Worm (Caenorhabditis elegans): Measurements from ENCODE around the gene ida-1.

ida-1 gene

DNA sequence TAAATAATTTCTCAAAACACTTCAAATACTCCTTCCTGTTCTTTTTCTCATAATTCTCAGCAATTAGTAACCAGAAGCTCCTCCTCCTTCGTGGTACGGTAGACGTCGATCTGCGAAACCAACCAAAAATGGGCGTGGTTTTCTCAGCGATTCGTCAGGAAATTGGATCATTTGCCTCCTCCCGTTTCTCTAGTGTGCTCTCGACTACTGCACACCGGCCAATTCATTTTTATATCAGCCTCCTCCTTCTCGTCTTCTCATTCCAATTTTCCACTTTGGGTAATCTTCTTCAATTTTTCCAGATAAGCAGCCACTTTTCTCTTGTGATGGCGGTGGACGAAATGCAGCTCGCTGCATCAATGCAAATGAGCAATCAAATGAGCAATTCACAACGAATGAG is 43.4 kb downstream of the ida-1 start, which contains the start of gene ceh-10:
Gene ceh-10, plus strand, starts transcription at position 301 of the 400 bp plus-strand sequence.
- no peak for TF ChIP-seq hnd-1 (tag; optimal IDR thresholded peaks at IDR 0.05)
- TF ChIP-seq aly-1 (tag; optimal IDR thresholded peaks at IDR 0.05): no peak
- TF ChIP-seq sea-1 (GFP tag; conservative IDR thresholded peaks at IDR 0.05): no peak
- no peak for TF ChIP-seq hmg-4 (GFP tag; optimal IDR thresholded peaks at IDR 0.05)
- TF ChIP-seq ceh-36 (tag; optimal IDR thresholded peaks at IDR 0.05): no peak
- no peak for TF ChIP-seq pes-1 (GFP tag; IDR thresholded peaks at IDR 0.05)

DNA sequence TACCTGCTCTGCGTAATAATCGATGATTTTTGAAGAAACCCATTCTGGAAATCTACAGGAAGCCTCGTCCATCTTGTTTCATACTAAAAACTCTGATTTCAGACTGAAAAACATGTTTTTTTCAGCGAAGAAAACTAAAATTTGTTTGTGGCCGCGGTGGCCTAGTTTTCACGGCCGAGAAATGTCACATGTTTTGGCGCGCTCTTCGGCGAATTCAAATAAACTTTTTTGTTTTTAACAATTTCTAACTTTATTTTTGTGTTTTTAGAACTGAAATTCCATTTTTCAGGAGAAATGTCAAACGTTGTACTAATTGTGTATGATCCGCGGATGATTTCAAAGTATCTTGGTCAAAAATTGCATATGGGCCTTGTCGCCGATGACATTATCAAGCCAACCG is 47.6 kb downstream of the ida-1 start, which contains the start of the genes polq-1 and him-10:
Gene polq-1, minus strand, starts transcription at position 190 of the 400 bp plus-strand sequence.
Gene him-10, plus strand, starts transcription at position 290 of the 400 bp plus-strand sequence.
- TF ChIP-seq ama-1 (optimal IDR thresholded peaks at IDR 0.05) (no peak), F13C5.2 (tag; optimal IDR thresholded peaks at IDR 0.05) (no peak), ceh-13 (GFP tag; optimal IDR thresholded peaks at IDR 0.05) (no peak), pes-1 (GFP tag; IDR thresholded peaks at IDR 0.05) (no peak), hnd-1 (tag; optimal IDR thresholded peaks at IDR 0.05) (no peak), sea-1 (GFP tag; conservative IDR thresholded peaks at IDR 0.05) (no peak), scrt-1 (GFP tag; IDR thresholded peaks at IDR 0.05) (no peak), tra-4 (tag; optimal IDR thresholded peaks at IDR 0.05) (no peak), tbx-11 (GFP tag; IDR thresholded peaks at IDR 0.05) (no peak), tbx-37 (GFP tag; conservative IDR thresholded peaks at IDR 0.05) (no peak), ceh-36 (tag; optimal IDR thresholded peaks at IDR 0.05) (no peak), ets-7 (tag; optimal IDR thresholded peaks at IDR 0.05) (no peak), B0310.2 (tag; optimal IDR thresholded peaks at IDR 0.05) (no peak), hmbx-1 (tag; optimal IDR thresholded peaks at IDR 0.05) (no peak), aly-1 (tag; optimal IDR thresholded peaks at IDR 0.05) (no peak), flt-1 (GFP tag; IDR thresholded peaks at IDR 0.05) (no peak)

DNA sequence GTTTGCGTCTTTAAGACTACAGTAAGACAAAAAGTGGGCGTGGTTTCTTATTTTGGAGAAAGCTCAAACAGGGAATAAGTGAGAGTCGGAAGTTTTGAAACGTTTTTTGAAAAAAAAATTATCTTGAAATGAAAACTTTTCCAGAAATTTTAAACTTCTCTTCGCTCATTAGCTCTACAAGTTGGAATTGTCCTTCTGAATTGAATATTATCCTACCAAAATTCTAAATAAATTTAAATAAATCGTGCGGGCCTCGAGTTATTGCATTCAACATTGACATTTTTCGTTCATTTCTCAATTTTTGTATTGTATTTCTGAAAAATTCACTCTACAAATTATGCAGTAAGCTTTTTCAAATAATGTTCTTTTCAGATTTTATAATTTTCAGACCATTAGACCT is 49.9 kb downstream of the ida-1 start, which contains the start of gene R12B2.3:
Gene R12B2.3, plus strand, starts transcription at position 301 of the 400 bp plus-strand sequence.
- TF ChIP-seq scrt-1 (GFP tag; IDR thresholded peaks at IDR 0.05) (no peak), hmbx-1 (tag; optimal IDR thresholded peaks at IDR 0.05) (no peak), ceh-36 (tag; optimal IDR thresholded peaks at IDR 0.05) (no peak), pes-1 (GFP tag; IDR thresholded peaks at IDR 0.05) (no peak), tbx-11 (GFP tag; IDR thresholded peaks at IDR 0.05) (no peak)

DNA sequence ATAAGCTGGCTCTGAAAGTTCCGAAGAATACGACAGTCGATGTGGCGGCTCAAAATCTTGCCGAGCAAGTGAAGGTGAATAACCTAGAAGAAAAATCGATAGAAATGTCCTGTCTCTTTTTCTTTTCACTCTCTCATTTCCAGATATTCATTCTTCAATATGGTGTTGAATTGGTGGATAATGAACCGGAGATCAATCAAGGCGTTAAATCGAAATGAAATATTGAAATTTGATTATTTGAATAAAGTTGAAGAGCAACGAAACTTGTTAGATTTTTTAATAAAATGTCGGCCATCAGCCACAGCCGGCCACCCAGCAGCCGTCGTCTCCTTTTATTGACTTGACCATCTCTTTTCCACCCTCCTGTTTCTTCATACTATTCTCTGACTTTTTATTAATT is 51.4 kb downstream of the ida-1 start, which contains the start of gene R12B2.2:
Gene R12B2.2, plus strand, starts transcription at position 301 of the 400 bp plus-strand sequence.
- TF ChIP-seq tbx-11 (GFP tag; IDR thresholded peaks at IDR 0.05) (no peak), tra-4 (tag; optimal IDR thresholded peaks at IDR 0.05) (no peak), ets-7 (tag; optimal IDR thresholded peaks at IDR 0.05) (no peak), hmg-4 (GFP tag; optimal IDR thresholded peaks at IDR 0.05) (no peak), scrt-1 (GFP tag; IDR thresholded peaks at IDR 0.05) (no peak), B0310.2 (tag; optimal IDR thresholded peaks at IDR 0.05) (no peak), pes-1 (GFP tag; IDR thresholded peaks at IDR 0.05) (no peak), tbx-37 (GFP tag; conservative IDR thresholded peaks at IDR 0.05) (no peak), hnd-1 (tag; optimal IDR thresholded peaks at IDR 0.05) (no peak), aly-1 (tag; optimal IDR thresholded peaks at IDR 0.05) (no peak), ceh-13 (GFP tag; optimal IDR thresholded peaks at IDR 0.05) (no peak), F13C5.2 (tag; optimal IDR thresholded peaks at IDR 0.05) (no peak), ama-1 (optimal IDR thresholded peaks at IDR 0.05) (no peak), ceh-36 (tag; optimal IDR thresholded peaks at IDR 0.05) (no peak), sea-1 (GFP tag; conservative IDR thresholded peaks at IDR 0.05) (no peak), flt-1 (GFP tag; IDR thresholded peaks at IDR 0.05) (no peak), hmbx-1 (tag; optimal IDR thresholded peaks at IDR 0.05) (no peak)

DNA sequence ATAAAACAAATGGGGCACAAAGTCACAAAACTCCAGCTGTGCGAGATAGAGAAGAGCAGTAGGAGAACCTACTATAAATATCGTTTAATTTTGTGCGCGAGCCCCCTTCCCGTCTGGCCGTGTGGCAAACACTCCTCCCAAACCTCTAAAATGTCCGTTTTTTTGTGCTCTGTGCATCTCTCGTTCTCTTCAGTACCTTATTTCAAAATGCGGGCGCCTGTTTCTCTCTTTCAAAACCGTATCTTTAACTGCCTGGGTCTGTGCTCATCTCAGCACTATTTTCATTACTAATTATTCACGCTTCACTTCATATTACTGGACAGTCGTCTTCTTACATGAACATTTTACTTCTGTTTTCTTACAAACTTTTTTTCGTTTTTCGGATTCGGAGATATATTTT is 54.7 kb downstream of the ida-1 start:
- TF ChIP-seq scrt-1 (GFP tag; IDR thresholded peaks at IDR 0.05): no peak
- TF ChIP-seq aly-1 (tag; optimal IDR thresholded peaks at IDR 0.05): no peak
- TF ChIP-seq flt-1 (GFP tag; IDR thresholded peaks at IDR 0.05): no peak
- TF ChIP-seq ceh-36 (tag; optimal IDR thresholded peaks at IDR 0.05): no peak
- no peak for TF ChIP-seq F13C5.2 (tag; optimal IDR thresholded peaks at IDR 0.05)
- TF ChIP-seq ets-7 (tag; optimal IDR thresholded peaks at IDR 0.05): no peak
- TF ChIP-seq sea-1 (GFP tag; conservative IDR thresholded peaks at IDR 0.05): no peak
- no peak for TF ChIP-seq tbx-37 (GFP tag; conservative IDR thresholded peaks at IDR 0.05)
- TF ChIP-seq ama-1 (optimal IDR thresholded peaks at IDR 0.05): no peak
- no peak for TF ChIP-seq hmbx-1 (tag; optimal IDR thresholded peaks at IDR 0.05)
- no peak for TF ChIP-seq pes-1 (GFP tag; IDR thresholded peaks at IDR 0.05)
- TF ChIP-seq ceh-13 (GFP tag; optimal IDR thresholded peaks at IDR 0.05): no peak
- no peak for TF ChIP-seq hnd-1 (tag; optimal IDR thresholded peaks at IDR 0.05)
- no peak for TF ChIP-seq B0310.2 (tag; optimal IDR thresholded peaks at IDR 0.05)
- no peak for TF ChIP-seq tbx-11 (GFP tag; IDR thresholded peaks at IDR 0.05)
- no peak for TF ChIP-seq tra-4 (tag; optimal IDR thresholded peaks at IDR 0.05)
- no peak for TF ChIP-seq hmg-4 (GFP tag; optimal IDR thresholded peaks at IDR 0.05)

DNA sequence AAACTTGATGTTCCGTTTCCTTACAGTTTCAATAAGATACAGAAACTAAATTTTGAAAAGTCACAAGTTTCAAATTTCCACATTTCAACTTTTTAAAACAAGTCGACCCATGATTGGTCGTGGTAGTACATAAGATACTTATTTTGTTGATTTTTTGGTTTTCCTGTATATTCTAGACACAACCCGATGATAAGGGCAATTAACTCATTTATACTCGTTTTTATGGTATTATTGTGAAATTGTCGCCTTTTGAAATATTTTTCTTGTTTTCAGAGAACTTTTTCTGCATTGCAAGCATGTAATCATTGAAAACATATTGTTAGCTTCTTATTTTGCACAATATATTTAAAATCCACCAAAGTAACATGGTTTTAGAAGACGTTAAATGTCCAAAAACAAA is 56.6 kb downstream of the ida-1 start:
- TF ChIP-seq sea-1 (GFP tag; conservative IDR thresholded peaks at IDR 0.05) (no peak), tra-4 (tag; optimal IDR thresholded peaks at IDR 0.05) (no peak), ets-7 (tag; optimal IDR thresholded peaks at IDR 0.05) (no peak), scrt-1 (GFP tag; IDR thresholded peaks at IDR 0.05) (no peak), ama-1 (optimal IDR thresholded peaks at IDR 0.05) (no peak), ceh-36 (tag; optimal IDR thresholded peaks at IDR 0.05) (no peak), ceh-13 (GFP tag; optimal IDR thresholded peaks at IDR 0.05) (no peak), flt-1 (GFP tag; IDR thresholded peaks at IDR 0.05) (no peak), aly-1 (tag; optimal IDR thresholded peaks at IDR 0.05) (no peak), pes-1 (GFP tag; IDR thresholded peaks at IDR 0.05) (no peak), tbx-11 (GFP tag; IDR thresholded peaks at IDR 0.05) (no peak)

DNA sequence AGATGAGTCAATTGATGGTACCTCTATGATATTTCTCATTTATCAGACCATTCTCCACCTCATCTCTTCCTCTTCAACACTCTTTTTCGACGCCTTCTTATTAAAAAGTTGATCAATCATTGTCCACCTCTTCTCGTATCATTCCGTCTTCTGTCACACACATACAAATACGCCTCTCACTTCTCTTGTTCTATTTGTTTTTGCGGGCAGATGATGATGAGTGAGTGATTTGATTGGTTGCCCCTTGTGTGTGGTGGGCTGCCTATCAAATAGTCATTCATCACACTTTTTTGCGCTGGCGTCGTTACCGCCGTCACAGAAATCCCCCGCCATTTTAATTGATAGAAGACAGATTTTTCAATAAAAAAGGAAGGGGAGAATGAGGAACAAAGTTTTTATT is 57.3 kb downstream of the ida-1 start:
- no peak for TF ChIP-seq ama-1 (optimal IDR thresholded peaks at IDR 0.05)
- no peak for TF ChIP-seq F13C5.2 (tag; optimal IDR thresholded peaks at IDR 0.05)
- no peak for TF ChIP-seq aly-1 (tag; optimal IDR thresholded peaks at IDR 0.05)
- TF ChIP-seq sea-1 (GFP tag; conservative IDR thresholded peaks at IDR 0.05): no peak
- no peak for TF ChIP-seq tbx-11 (GFP tag; IDR thresholded peaks at IDR 0.05)

DNA sequence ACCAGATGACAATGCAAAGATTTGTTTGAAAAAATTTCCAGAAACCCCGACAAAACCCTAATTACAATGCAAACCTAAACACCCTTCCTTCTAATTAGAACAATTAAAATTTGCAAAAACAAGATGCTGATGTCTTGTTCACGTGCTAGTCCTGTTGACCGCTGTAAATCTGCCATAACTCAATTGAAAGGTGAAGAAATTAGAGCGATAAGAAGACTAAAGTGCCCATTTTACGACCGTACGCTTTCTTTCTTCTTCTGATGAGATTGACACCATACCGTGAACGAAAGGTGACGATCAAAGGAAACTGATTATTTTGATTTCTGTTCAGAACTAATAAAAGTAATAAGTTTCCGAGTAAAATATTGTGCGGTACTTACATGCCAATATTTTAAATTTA is 58.2 kb downstream of the ida-1 start:
- TF ChIP-seq aly-1 (tag; optimal IDR thresholded peaks at IDR 0.05): no peak
- TF ChIP-seq hmbx-1 (tag; optimal IDR thresholded peaks at IDR 0.05): no peak
- TF ChIP-seq sea-1 (GFP tag; conservative IDR thresholded peaks at IDR 0.05): no peak
- TF ChIP-seq hmg-4 (GFP tag; optimal IDR thresholded peaks at IDR 0.05): no peak
- no peak for TF ChIP-seq ama-1 (optimal IDR thresholded peaks at IDR 0.05)
- TF ChIP-seq tbx-11 (GFP tag; IDR thresholded peaks at IDR 0.05): no peak
- TF ChIP-seq flt-1 (GFP tag; IDR thresholded peaks at IDR 0.05): no peak
- TF ChIP-seq pes-1 (GFP tag; IDR thresholded peaks at IDR 0.05): no peak
- no peak for TF ChIP-seq F13C5.2 (tag; optimal IDR thresholded peaks at IDR 0.05)
- TF ChIP-seq tbx-37 (GFP tag; conservative IDR thresholded peaks at IDR 0.05): no peak
- no peak for TF ChIP-seq ceh-36 (tag; optimal IDR thresholded peaks at IDR 0.05)
- TF ChIP-seq tra-4 (tag; optimal IDR thresholded peaks at IDR 0.05): no peak
- TF ChIP-seq ets-7 (tag; optimal IDR thresholded peaks at IDR 0.05): no peak
- TF ChIP-seq scrt-1 (GFP tag; IDR thresholded peaks at IDR 0.05): no peak
- no peak for TF ChIP-seq ceh-13 (GFP tag; optimal IDR thresholded peaks at IDR 0.05)
- TF ChIP-seq hnd-1 (tag; optimal IDR thresholded peaks at IDR 0.05): no peak

All from whole organism, early embryonic.